Worm (Caenorhabditis elegans) whole organism, L3 larva: ENCODE data around the gene spp-27.

Source experiments
- ceh-82 ChIP-seq: fragments of 150-350 bp; optimal IDR thresholded peaks from 2 replicates; lab custom pipeline; 2014; ENCODE audit warnings: missing biosample characterization, missing genetic modification characterization
- daf-12 ChIP-seq: fragments of 150-350 bp; optimal IDR thresholded peaks from 2 replicates; lab custom pipeline; 2014; ENCODE audit warnings: missing biosample characterization, missing genetic modification reagents, missing genetic modification characterization
- elt-1 ChIP-seq: fragments of 150-350 bp; optimal IDR thresholded peaks from 2 replicates; lab custom pipeline; 2014; ENCODE audit warnings: missing biosample characterization, missing genetic modification characterization
- fos-1 ChIP-seq: fragments of 150-350 bp; optimal IDR thresholded peaks from 2 replicates; lab custom pipeline; 2014; ENCODE audit warnings: missing biosample characterization, missing genetic modification characterization
- nfya-1 ChIP-seq: sonication (generic microtip); optimal IDR thresholded peaks from 2 replicates; lab custom pipeline; 2017; ENCODE audit warnings: missing genetic modification characterization, mild to moderate bottlenecking, missing compliant biosample characterization, antibody characterized with exemption, moderate library complexity; ENCODE audit not compliant: insufficient read depth
- nhr-12 ChIP-seq: fragments of 150-350 bp; optimal IDR thresholded peaks from 2 replicates; lab custom pipeline; 2014; ENCODE audit warnings: missing biosample characterization, missing genetic modification characterization
- nhr-76 ChIP-seq: fragments of 150-350 bp; sonication (generic microtip); optimal IDR thresholded peaks from 5 replicates; lab custom pipeline; 2014; ENCODE audit warnings: missing biosample characterization, missing genetic modification characterization
- nhr-77 ChIP-seq: fragments of 150-350 bp; optimal IDR thresholded peaks from 2 replicates; lab custom pipeline; 2014; ENCODE audit warnings: missing biosample characterization, missing genetic modification characterization
- snpc-4 ChIP-seq: fragments of 150-350 bp; optimal IDR thresholded peaks from 2 replicates; lab custom pipeline; 2014; ENCODE audit warnings: missing biosample characterization, missing genetic modification characterization
- tbx-2 ChIP-seq: sonication (generic microtip); optimal IDR thresholded peaks from 2 replicates; lab custom pipeline; 2016; ENCODE audit warnings: mild to moderate bottlenecking, missing genetic modification characterization, missing compliant biosample characterization
- unc-62 ChIP-seq: fragments of 150-350 bp; sonication (generic microtip); optimal IDR thresholded peaks from 4 replicates; lab custom pipeline; 2014; ENCODE audit warnings: missing biosample characterization, missing genetic modification reagents, missing genetic modification characterization
- zag-1 ChIP-seq: fragments of 150-350 bp; optimal IDR thresholded peaks from 2 replicates; lab custom pipeline; 2014; ENCODE audit warnings: missing biosample characterization, missing genetic modification characterization

DNA sequence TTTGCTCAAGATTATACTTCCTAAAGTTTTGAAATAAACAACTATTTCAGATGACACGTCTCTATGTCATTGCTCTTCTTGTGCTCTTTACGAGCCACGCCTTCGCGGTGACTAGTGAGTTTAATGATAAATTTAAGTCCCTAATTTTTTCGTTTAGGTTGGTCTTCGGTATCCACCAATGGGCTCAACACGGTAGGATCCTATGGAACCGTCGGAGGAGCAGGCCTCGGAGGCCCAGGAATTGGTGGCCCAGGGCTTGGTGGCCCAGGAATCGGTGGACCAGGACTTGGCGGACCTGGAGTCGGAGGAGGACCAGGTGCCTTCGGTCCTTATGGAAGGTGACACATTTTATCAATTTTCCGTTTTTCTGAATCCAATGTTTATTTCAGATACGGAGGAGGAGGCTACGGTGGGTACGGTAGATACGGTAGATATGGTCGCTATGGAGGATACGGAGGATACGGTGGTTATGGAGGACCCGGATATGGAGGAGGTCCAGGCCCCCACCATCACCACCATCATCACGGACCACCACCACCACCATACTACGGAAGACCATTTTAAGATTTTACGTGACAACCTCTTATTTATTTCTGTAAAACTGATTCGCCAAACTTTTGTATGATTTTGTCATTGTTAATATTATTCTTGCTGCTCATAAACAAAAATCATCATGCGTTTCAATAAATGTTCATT is 36.4 kb downstream of the spp-27 start, which contains the start of the genes F46E10.2 and F46E10.18:
- TF ChIP-seq fos-1 (tag; lab: Kevin White, UChicago) (no peak), nhr-12 (tag; lab: Kevin White, UChicago) (no peak), ceh-82 (tag; lab: Kevin White, UChicago) (no peak), unc-62 (GFP tag; lab: Kevin White, UChicago) (no peak), daf-12 (tag; lab: Kevin White, UChicago) (no peak), nfya-1 (tag; lab: Kevin White, UChicago) (no peak), nhr-76 (tag; lab: Kevin White, UChicago) (no peak), zag-1 (tag; lab: Kevin White, UChicago) (no peak), elt-1 (tag; lab: Kevin White, UChicago) (no peak), nhr-77 (tag; lab: Kevin White, UChicago) (no peak), snpc-4 (no peak), tbx-2 (tag; lab: Kevin White, UChicago) (no peak)
